Fruit fly (Drosophila melanogaster) whole organism, embryonic: ENCODE data around the gene Hmbs.

Source experiments
- Abd-B ChIP-seq: fragments of 200-800 bp; sonication (Bioruptor generic); optimal IDR thresholded peaks from 2 replicates; lab custom pipeline; 2018; ENCODE audit warnings: missing biosample characterization, mild to moderate bottlenecking, missing genetic modification characterization, moderate library complexity
- Aef1 ChIP-seq: fragments of 200-800 bp; sonication (Bioruptor generic); IDR thresholded peaks from 3 replicates; pipeline ENCODE4 v1.3.6; 2022; ENCODE audit warnings: missing biosample characterization, missing genetic modification characterization
- Atf6 ChIP-seq: fragments of 200-800 bp; sonication (Bioruptor generic); IDR thresholded peaks from 2 replicates; pipeline ENCODE4 v1.3.6; 2022; ENCODE audit warnings: missing biosample characterization, missing genetic modification characterization
- CG13424 ChIP-seq: fragments of 200-800 bp; sonication (Bioruptor generic); optimal IDR thresholded peaks from 2 replicates; lab custom pipeline; 2019; ENCODE audit warnings: missing biosample characterization, mild to moderate bottlenecking, missing genetic modification characterization, moderate library complexity
- CG14667 ChIP-seq: fragments of 200-800 bp; sonication (Bioruptor generic); IDR thresholded peaks from 2 replicates; pipeline ENCODE4 v1.3.6; 2022; ENCODE audit warnings: missing biosample characterization, missing genetic modification characterization
- CG15601 ChIP-seq: fragments of 200-800 bp; sonication (Bioruptor generic); optimal IDR thresholded peaks from 3 replicates; lab custom pipeline; 2019; ENCODE audit warnings: missing biosample characterization, mild to moderate bottlenecking, missing genetic modification characterization, moderate library complexity
- CG1602 ChIP-seq: fragments of 200-800 bp; sonication (Bioruptor generic); optimal IDR thresholded peaks from 3 replicates; lab custom pipeline; 2016; ENCODE audit warnings: missing biosample characterization, missing genetic modification characterization
- CG1603 ChIP-seq: fragments of 200-800 bp; sonication (Bioruptor generic); optimal IDR thresholded peaks from 2 replicates; lab custom pipeline; 2019; ENCODE audit warnings: missing biosample characterization, mild to moderate bottlenecking, missing genetic modification characterization, moderate library complexity
- CG16779 ChIP-seq: fragments of 200-800 bp; sonication (Bioruptor generic); IDR thresholded peaks from 2 replicates; pipeline ENCODE4 v1.3.6; 2022; ENCODE audit warnings: missing biosample characterization, missing genetic modification characterization
- CG17361 ChIP-seq: fragments of 200-800 bp; sonication (Bioruptor generic); IDR thresholded peaks from 3 replicates; pipeline ENCODE4 v1.3.6; 2022; ENCODE audit warnings: missing biosample characterization, missing genetic modification characterization
- CG18619 ChIP-seq: fragments of 200-800 bp; sonication (Bioruptor generic); optimal IDR thresholded peaks from 3 replicates; lab custom pipeline; 2017; ENCODE audit warnings: missing biosample characterization, mild to moderate bottlenecking, missing genetic modification characterization
- CG2120 ChIP-seq: fragments of 200-800 bp; sonication (Bioruptor generic); optimal IDR thresholded peaks from 3 replicates; lab custom pipeline; 2016; ENCODE audit warnings: missing biosample characterization, missing genetic modification characterization
- CG2678 ChIP-seq: fragments of 200-800 bp; sonication (Bioruptor generic); optimal IDR thresholded peaks from 3 replicates; lab custom pipeline; 2019; ENCODE audit warnings: missing biosample characterization, mild to moderate bottlenecking, missing genetic modification characterization, moderate library complexity
- CG31441 ChIP-seq: fragments of 200-800 bp; sonication (Bioruptor generic); IDR thresholded peaks from 2 replicates; pipeline ENCODE4 v1.3.6; 2022; ENCODE audit warnings: missing biosample characterization, missing genetic modification characterization
- CG3281 ChIP-seq: fragments of 200-800 bp; sonication (Bioruptor generic); optimal IDR thresholded peaks from 3 replicates; lab custom pipeline; 2017; ENCODE audit warnings: missing biosample characterization, mild to moderate bottlenecking, missing genetic modification characterization
- CG33213 ChIP-seq: fragments of 200-800 bp; sonication (Bioruptor generic); optimal IDR thresholded peaks from 3 replicates; lab custom pipeline; 2016; ENCODE audit warnings: missing biosample characterization, missing genetic modification characterization
- CG4730 ChIP-seq: fragments of 200-800 bp; sonication (Bioruptor generic); IDR thresholded peaks from 2 replicates; pipeline ENCODE4 v1.3.6; 2022; ENCODE audit warnings: missing biosample characterization, missing genetic modification characterization
- CG5953 ChIP-seq: fragments of 200-800 bp; sonication (Bioruptor generic); IDR thresholded peaks from 2 replicates; pipeline ENCODE4 v1.3.6; 2022; ENCODE audit warnings: missing biosample characterization, missing genetic modification characterization
- CG7839 ChIP-seq: fragments of 200-800 bp; sonication (Bioruptor generic); optimal IDR thresholded peaks from 3 replicates; lab custom pipeline; 2018; ENCODE audit warnings: missing biosample characterization, mild to moderate bottlenecking, missing genetic modification characterization, moderate library complexity
- CG8290 ChIP-seq, 3 experiments: fragments of 200-800 bp; sonication (Bioruptor generic); optimal IDR thresholded peaks; 2 replicates each; lab custom pipeline; 2016 to 2019; ENCODE audit warnings: missing biosample characterization in 3 of 3, missing genetic modification characterization in 3 of 3, mild to moderate bottlenecking in 2 of 3, moderate library complexity in 1 of 3
- CG9727 ChIP-seq: fragments of 200-800 bp; sonication (Bioruptor generic); optimal IDR thresholded peaks from 3 replicates; lab custom pipeline; 2017; ENCODE audit warnings: missing biosample characterization, mild to moderate bottlenecking, missing genetic modification characterization
- Dip3 ChIP-seq: fragments of 200-800 bp; sonication (Bioruptor generic); optimal IDR thresholded peaks from 3 replicates; lab custom pipeline; 2016; ENCODE audit warnings: missing biosample characterization, missing genetic modification characterization
- Gug ChIP-seq: fragments of 200-800 bp; sonication (Bioruptor generic); IDR thresholded peaks from 4 replicates; pipeline ENCODE4 v1.3.6; 2022; ENCODE audit warnings: missing biosample characterization, missing genetic modification characterization
- HLH3B ChIP-seq: fragments of 200-800 bp; sonication (Bioruptor generic); IDR thresholded peaks from 2 replicates; pipeline ENCODE4 v1.3.6; 2022; ENCODE audit warnings: missing biosample characterization, missing genetic modification characterization
- HmgZ ChIP-seq: fragments of 200-800 bp; sonication (Bioruptor generic); optimal IDR thresholded peaks from 2 replicates; lab custom pipeline; 2018; ENCODE audit warnings: missing biosample characterization, mild to moderate bottlenecking, missing genetic modification characterization
- Hr78 ChIP-seq, 2 experiments: fragments of 200-800 bp in 1 of 2; fragments of >200 bp in 1 of 2; sonication (Bioruptor generic) in 1 of 2; optimal IDR thresholded peaks; 2 replicates each; lab custom pipeline; 2017 to 2019; ENCODE audit warnings: missing biosample characterization in 2 of 2, missing genetic modification characterization in 2 of 2, mild to moderate bottlenecking in 1 of 2, moderate library complexity in 1 of 2
- Max ChIP-seq: fragments of 200-800 bp; sonication (Bioruptor generic); optimal IDR thresholded peaks from 2 replicates; lab custom pipeline; 2016; ENCODE audit warnings: missing biosample characterization, mild to moderate bottlenecking, missing genetic modification characterization
- corto ChIP-seq: fragments of 200-800 bp; sonication (Bioruptor generic); optimal IDR thresholded peaks from 2 replicates; lab custom pipeline; 2016; ENCODE audit warnings: missing biosample characterization, mild to moderate bottlenecking, missing genetic modification characterization, moderate library complexity
- dmrt99B ChIP-seq: fragments of 200-800 bp; sonication (Bioruptor generic); optimal IDR thresholded peaks from 2 replicates; lab custom pipeline; 2018; ENCODE audit warnings: missing biosample characterization, mild to moderate bottlenecking, missing genetic modification characterization, moderate library complexity
- gcm ChIP-seq: fragments of 200-800 bp; sonication (Bioruptor generic); optimal IDR thresholded peaks from 2 replicates; lab custom pipeline; 2019; ENCODE audit warnings: missing biosample characterization, mild to moderate bottlenecking, missing genetic modification characterization, moderate library complexity
- grau ChIP-seq: fragments of 200-800 bp; optimal IDR thresholded peaks from 3 replicates; lab custom pipeline; 2019; ENCODE audit warnings: missing biosample characterization, mild to moderate bottlenecking, missing genetic modification characterization, moderate library complexity
- grn ChIP-seq: fragments of 200-800 bp; sonication (Bioruptor generic); optimal IDR thresholded peaks from 3 replicates; lab custom pipeline; 2017; ENCODE audit warnings: missing biosample characterization, missing genetic modification characterization
- hkb ChIP-seq, 2 experiments: fragments of 200-800 bp in 1 of 2; fragments of >200 bp in 1 of 2; sonication (Bioruptor generic) in 1 of 2; IDR thresholded peaks in 1 of 2; optimal IDR thresholded peaks in 1 of 2; 2 replicates each; pipeline versions ENCODE4 v1.3.6 to Lab custom; 2017 to 2022; ENCODE audit warnings: missing biosample characterization in 1 of 2, missing genetic modification characterization in 1 of 2
- ind ChIP-seq: fragments of 200-800 bp; sonication (Bioruptor generic); optimal IDR thresholded peaks from 3 replicates; lab custom pipeline; 2016; ENCODE audit warnings: missing biosample characterization, missing genetic modification characterization
- kah ChIP-seq: fragments of 200-800 bp; sonication (Bioruptor generic); optimal IDR thresholded peaks from 2 replicates; lab custom pipeline; 2018; ENCODE audit warnings: missing biosample characterization, mild to moderate bottlenecking, missing genetic modification characterization
- lbe ChIP-seq: fragments of 200-800 bp; sonication (Bioruptor generic); optimal IDR thresholded peaks from 2 replicates; lab custom pipeline; 2016; ENCODE audit warnings: missing biosample characterization, mild to moderate bottlenecking, missing genetic modification characterization
- nom ChIP-seq: fragments of 200-800 bp; sonication (Bioruptor generic); optimal IDR thresholded peaks from 2 replicates; lab custom pipeline; 2017; ENCODE audit warnings: missing biosample characterization, missing genetic modification characterization, mild to moderate bottlenecking, moderate library complexity, missing genetic modification reagents
- prd ChIP-seq, 3 experiments: fragments of >200 bp in 2 of 3; fragments of 200-800 bp in 1 of 3; sonication (Bioruptor generic) in 1 of 3; optimal IDR thresholded peaks in 2 of 3; IDR thresholded peaks in 1 of 3; 2 replicates in 2 of 3; 3 replicates in 1 of 3; pipeline versions ENCODE4 v1.3.6 to Lab custom; 2017 to 2022; ENCODE audit warnings: missing biosample characterization in 1 of 3, missing genetic modification characterization in 1 of 3
- rib ChIP-seq: fragments of 200-800 bp; sonication (Bioruptor generic); IDR thresholded peaks from 2 replicates; pipeline ENCODE4 v1.3.6; 2022; ENCODE audit warnings: missing biosample characterization, missing genetic modification characterization
- sens ChIP-seq: fragments of 200-800 bp; sonication (Bioruptor generic); peaks from one replicate; lab custom pipeline; 2016; ENCODE audit warnings: missing biosample characterization, missing genetic modification characterization
- unpg ChIP-seq: fragments of 200-800 bp; sonication (Bioruptor generic); optimal IDR thresholded peaks from 3 replicates; lab custom pipeline; 2018; ENCODE audit warnings: missing biosample characterization, mild to moderate bottlenecking, missing genetic modification characterization, moderate library complexity
- wdn ChIP-seq: fragments of 200-800 bp; sonication (Bioruptor generic); IDR thresholded peaks from 2 replicates; pipeline ENCODE4 v1.3.6; 2022; ENCODE audit warnings: missing biosample characterization, missing genetic modification characterization

Hmbs gene

DNA sequence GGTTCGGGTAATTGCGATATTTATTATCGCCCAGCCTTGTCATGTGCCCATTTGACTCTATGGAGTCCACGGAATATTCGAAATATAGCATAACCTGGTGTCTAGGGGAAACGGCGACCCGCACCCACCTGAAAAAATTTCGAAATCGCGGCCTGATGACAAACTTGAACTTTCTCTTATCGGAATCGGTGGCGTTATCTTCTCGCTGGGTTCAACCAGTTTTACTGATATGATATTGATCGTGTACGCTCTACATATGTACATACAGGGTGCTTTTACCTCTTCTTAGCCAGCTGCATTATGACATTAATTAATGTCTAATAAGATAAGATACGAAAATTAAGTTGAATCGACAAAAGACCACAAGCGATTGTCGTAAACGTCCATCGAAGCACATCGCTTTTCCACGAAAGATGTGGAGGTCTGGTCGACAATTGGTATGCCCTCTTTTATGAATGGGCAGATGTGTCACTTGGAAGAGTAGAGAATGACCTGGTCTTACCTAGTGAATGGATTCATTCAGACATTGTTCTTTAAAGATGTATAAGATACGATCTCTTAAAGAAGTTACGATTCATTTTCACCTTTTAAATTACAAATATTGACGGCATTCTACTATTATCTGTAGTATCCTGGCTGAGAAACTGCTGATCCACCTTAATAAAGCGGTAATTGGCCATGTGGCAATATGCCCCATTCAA, 14.3 kb upstream of the Hmbs start (continued):
- TF ChIP-seq ind (peak; percentile 15), kah (GFP tag; lab: Kevin White, UChicago) (no peak), CG1603 (tag; lab: Kevin White, UChicago) (peak; percentile 32), CG9727 (GFP tag; lab: Kevin White, UChicago) (peak; percentile 4), CG2678 (tag; lab: Kevin White, UChicago) (peak; percentile 49), CG5953 (GFP tag; lab: Robert Waterston, UW) (peak; percentile 49; the same call in 1 of the 2 replicates), CG3281 (GFP tag; lab: Kevin White, UChicago) (peak; percentile 49), Aef1 (GFP tag; lab: Robert Waterston, UW) (peak; percentile 20; the same call in 1 of the 3 replicates), sens (GFP tag; lab: Kevin White, UChicago) (peak; percentile 31), Dip3 (GFP tag; lab: Kevin White, UChicago) (peak; percentile 28), CG14667 (GFP tag; lab: Robert Waterston, UW) (no peak), CG2120 (peak; percentile 45), CG31441 (GFP tag; lab: Robert Waterston, UW) (0 out of 2 replicates have a peak, but pooled peaks have one; percentile 20), HmgZ (no peak), unpg (GFP tag; lab: Kevin White, UChicago) (peak; percentile 8), grn (GFP tag; lab: Kevin White, UChicago) (peak; percentile 85), CG4730 (no peak), CG15601 (tag; lab: Kevin White, UChicago) (peak; percentile 39), wdn (GFP tag; lab: Robert Waterston, UW) (no peak), grau (peak; percentile 37), Gug (GFP tag; lab: Robert Waterston, UW) (0 out of 4 replicates have a peak, but pooled peaks have one; percentile 2), CG33213 (GFP tag; lab: Kevin White, UChicago) (no peak), Max (GFP tag; lab: Kevin White, UChicago) (peak; percentile 16), Atf6 (GFP tag; lab: Robert Waterston, UW) (0 out of 2 replicates have a peak, but pooled peaks have one; percentile 36), hkb (optimal IDR thresholded peaks at IDR 0.05; lab: Kevin White, UChicago) (no peak), hkb (GFP tag; IDR thresholded peaks at IDR 0.05; lab: Robert Waterston, UW) (no peak), CG13424 (tag; lab: Kevin White, UChicago) (peak; percentile 5), prd (optimal IDR thresholded peaks at IDR 0.05; lab: Kevin White, UChicago) (no peak), prd (GFP tag; IDR thresholded peaks at IDR 0.05; lab: Robert Waterston, UW) (peak; percentile 14; the same call in 1 of the 3 replicates), Hr78 (GFP tag; optimal IDR thresholded peaks at IDR 0.05; lab: Kevin White, UChicago) (peak in 1 of 2 experiments; percentile 99), Abd-B (no peak), dmrt99B (tag; lab: Kevin White, UChicago) (peak; percentile 23), CG18619 (GFP tag; lab: Kevin White, UChicago) (no peak), CG17361 (GFP tag; lab: Robert Waterston, UW) (0 out of 3 replicates have a peak, but pooled peaks have one; percentile 23), CG7839 (tag; lab: Kevin White, UChicago) (peak; percentile 38), HLH3B (GFP tag; lab: Robert Waterston, UW) (0 out of 2 replicates have a peak, but pooled peaks have one; percentile 26), CG8290 (GFP tag; optimal IDR thresholded peaks at IDR 0.05; lab: Kevin White, UChicago) (no peak), CG8290 (tag; optimal IDR thresholded peaks at IDR 0.05; lab: Kevin White, UChicago) (peak in 1 of 2 experiments; percentile 5)

DNA sequence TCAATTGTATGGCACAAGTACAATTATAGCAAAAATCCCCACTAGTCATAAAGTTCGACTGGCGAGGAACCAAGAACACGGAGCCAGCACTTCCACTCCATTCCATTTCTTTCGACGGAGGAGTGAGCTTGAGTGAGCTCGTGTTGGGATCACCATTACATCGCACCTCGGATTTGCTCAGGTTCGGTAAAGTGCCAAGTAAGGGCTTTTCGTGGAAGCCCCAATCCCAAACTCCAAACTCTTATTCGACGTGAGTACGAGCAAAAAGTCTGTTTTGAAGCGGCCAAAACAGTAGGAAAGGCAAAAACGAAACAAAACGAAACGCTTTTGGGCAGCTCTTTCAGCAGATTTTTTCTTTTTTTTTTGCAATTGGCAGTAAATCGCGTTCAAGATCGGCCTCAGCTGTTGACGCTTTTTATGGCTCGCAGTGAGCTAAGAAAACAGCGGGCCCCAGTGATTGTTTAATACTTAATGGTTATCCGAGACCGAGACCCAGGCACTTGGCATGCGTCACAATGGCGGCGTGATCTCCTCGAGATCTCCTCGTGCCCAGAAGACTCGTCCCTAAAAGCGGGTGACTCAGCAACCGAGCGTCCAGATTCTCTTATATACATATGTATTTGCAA, 13.6 kb upstream of the Hmbs start:
- no peak for TF ChIP-seq gcm (GFP tag; lab: Kevin White, UChicago)
- no peak for TF ChIP-seq CG1602 (GFP tag; lab: Kevin White, UChicago)
- peak; percentile 36 for TF ChIP-seq nom (GFP tag; lab: Kevin White, UChicago)
- 0 out of 2 replicates have a peak, but pooled peaks have one; percentile 49 for TF ChIP-seq rib
- peak; percentile 1 for TF ChIP-seq corto
- peak; percentile 11 for TF ChIP-seq sens (GFP tag; lab: Kevin White, UChicago)
- TF ChIP-seq lbe (GFP tag; lab: Kevin White, UChicago), result peak; percentile 58
- TF ChIP-seq HLH3B (GFP tag; lab: Robert Waterston, UW), result 0 out of 2 replicates have a peak, but pooled peaks have one; percentile 0
- 0 out of 2 replicates have a peak, but pooled peaks have one; percentile 4 for TF ChIP-seq CG31441 (GFP tag; lab: Robert Waterston, UW)
- TF ChIP-seq CG16779, result no peak
